Worm (Caenorhabditis elegans) whole organism, L2 larva: Measurements from ENCODE around the gene degl-1.

Experiments used
- C34F6.9 ChIP-seq: fragments of 150-350 bp; optimal IDR thresholded peaks from 2 replicates; lab custom pipeline; 2014; ENCODE audit warnings: missing biosample characterization, missing genetic modification characterization
- F13H6.1 ChIP-seq: sonication (generic microtip); optimal IDR thresholded peaks from 2 replicates; lab custom pipeline; 2016; ENCODE audit warnings: missing genetic modification characterization, missing compliant biosample characterization
- R02D3.7 ChIP-seq: fragments of 150-350 bp; optimal IDR thresholded peaks from 2 replicates; lab custom pipeline; 2014; ENCODE audit warnings: missing biosample characterization, missing genetic modification characterization
- Y55F3AM.14 ChIP-seq: fragments of 200-800 bp; sonication (Bioruptor generic); optimal IDR thresholded peaks from 2 replicates; lab custom pipeline; 2018; ENCODE audit warnings: mild to moderate bottlenecking, missing genetic modification characterization, missing compliant biosample characterization
- ZK546.5 ChIP-seq: sonication (generic microtip); optimal IDR thresholded peaks from 2 replicates; lab custom pipeline; 2017; ENCODE audit warnings: missing biosample characterization, missing genetic modification characterization
- alr-1 ChIP-seq: fragments of 150-350 bp; optimal IDR thresholded peaks from 2 replicates; lab custom pipeline; 2014; ENCODE audit warnings: missing biosample characterization, missing genetic modification characterization
- aly-2 ChIP-seq: fragments of 150-350 bp; optimal IDR thresholded peaks from 2 replicates; lab custom pipeline; 2014; ENCODE audit warnings: missing biosample characterization, missing genetic modification characterization
- ama-1 ChIP-seq: fragments of 150-350 bp; optimal IDR thresholded peaks from 2 replicates; lab custom pipeline; 2018; ENCODE audit warnings: inconsistent platforms
- blmp-1 ChIP-seq: sonication (generic microtip); optimal IDR thresholded peaks from 2 replicates; lab custom pipeline; 2017; ENCODE audit warnings: missing genetic modification characterization, mild to moderate bottlenecking, missing compliant biosample characterization, antibody characterized with exemption, moderate library complexity; ENCODE audit not compliant: insufficient read depth
- ceh-16 ChIP-seq: fragments of 150-350 bp; optimal IDR thresholded peaks from 2 replicates; lab custom pipeline; 2014; ENCODE audit warnings: missing biosample characterization, missing genetic modification characterization
- ceh-82 ChIP-seq: fragments of 150-350 bp; optimal IDR thresholded peaks from 2 replicates; lab custom pipeline; 2014; ENCODE audit warnings: missing biosample characterization, missing genetic modification characterization
- crh-2 ChIP-seq: sonication (generic microtip); optimal IDR thresholded peaks from 2 replicates; lab custom pipeline; 2017; ENCODE audit warnings: missing biosample characterization, missing genetic modification characterization
- dmd-4 ChIP-seq: sonication (generic microtip); optimal IDR thresholded peaks from 2 replicates; lab custom pipeline; 2017; ENCODE audit warnings: missing biosample characterization, missing genetic modification characterization
- egl-27 ChIP-seq: sonication (generic microtip); optimal IDR thresholded peaks from 3 replicates; lab custom pipeline; 2017; ENCODE audit warnings: missing biosample characterization, missing genetic modification reagents, missing genetic modification characterization
- elt-1 ChIP-seq: fragments of 150-350 bp; optimal IDR thresholded peaks from 2 replicates; lab custom pipeline; 2014; ENCODE audit warnings: missing biosample characterization, missing genetic modification characterization
- elt-3 ChIP-seq: sonication (generic microtip); optimal IDR thresholded peaks from 2 replicates; lab custom pipeline; 2017; ENCODE audit warnings: missing biosample characterization, missing genetic modification characterization
- fos-1 ChIP-seq: fragments of 150-350 bp; optimal IDR thresholded peaks from 2 replicates; lab custom pipeline; 2014; ENCODE audit warnings: missing biosample characterization, missing genetic modification characterization
- gmeb-1 ChIP-seq: fragments of 150-350 bp; optimal IDR thresholded peaks from 2 replicates; lab custom pipeline; 2014; ENCODE audit warnings: missing biosample characterization, missing genetic modification characterization
- lin-11 ChIP-seq: fragments of 150-350 bp; sonication (generic microtip); optimal IDR thresholded peaks from 2 replicates; lab custom pipeline; 2014; ENCODE audit warnings: missing biosample characterization, missing genetic modification characterization, inconsistent platforms, mixed read lengths
- lin-13 ChIP-seq: fragments of 150-350 bp; optimal IDR thresholded peaks from 2 replicates; lab custom pipeline; 2014; ENCODE audit warnings: missing biosample characterization, missing genetic modification reagents, missing genetic modification characterization
- lin-39 ChIP-seq: fragments of 150-350 bp; optimal IDR thresholded peaks from 2 replicates; lab custom pipeline; 2014; ENCODE audit warnings: missing biosample characterization, missing genetic modification reagents, missing genetic modification characterization
- lsy-2 ChIP-seq, 2 experiments: fragments of 150-350 bp in 1 of 2; sonication (generic microtip) in 1 of 2; optimal IDR thresholded peaks; 2 replicates each; lab custom pipeline; 2014 to 2017; ENCODE audit warnings: missing biosample characterization in 2 of 2, missing genetic modification characterization in 2 of 2
- mab-5 ChIP-seq: fragments of 150-350 bp; optimal IDR thresholded peaks from 2 replicates; lab custom pipeline; 2014; ENCODE audit warnings: missing biosample characterization, missing genetic modification characterization
- mbf-1 ChIP-seq: sonication (generic microtip); optimal IDR thresholded peaks from 2 replicates; lab custom pipeline; 2017; ENCODE audit warnings: missing biosample characterization, missing genetic modification characterization
- mdl-1 ChIP-seq, 2 experiments: fragments of 150-350 bp in 1 of 2; sonication (generic microtip) in 1 of 2; optimal IDR thresholded peaks; 2 replicates each; lab custom pipeline; 2017; ENCODE audit warnings: missing biosample characterization in 2 of 2, missing genetic modification characterization in 2 of 2
- nhr-10 ChIP-seq: sonication (generic microtip); optimal IDR thresholded peaks from 2 replicates; lab custom pipeline; 2017; ENCODE audit warnings: missing biosample characterization, missing genetic modification characterization
- nhr-11 ChIP-seq: fragments of 150-350 bp; optimal IDR thresholded peaks from 2 replicates; lab custom pipeline; 2014; ENCODE audit warnings: missing biosample characterization, missing genetic modification characterization
- nhr-12 ChIP-seq: fragments of 150-350 bp; optimal IDR thresholded peaks from 2 replicates; lab custom pipeline; 2014; ENCODE audit warnings: missing biosample characterization, missing genetic modification characterization
- nhr-129 ChIP-seq: fragments of 150-350 bp; optimal IDR thresholded peaks from 2 replicates; lab custom pipeline; 2014; ENCODE audit warnings: missing biosample characterization, missing genetic modification characterization
- nhr-21 ChIP-seq: fragments of 150-350 bp; optimal IDR thresholded peaks from 2 replicates; lab custom pipeline; 2014; ENCODE audit warnings: missing biosample characterization, missing genetic modification characterization
- nhr-23 ChIP-seq: fragments of 150-350 bp; optimal IDR thresholded peaks from 2 replicates; lab custom pipeline; 2014; ENCODE audit warnings: missing biosample characterization, missing genetic modification reagents, missing genetic modification characterization
- nhr-237 ChIP-seq: fragments of 150-350 bp; optimal IDR thresholded peaks from 2 replicates; lab custom pipeline; 2014; ENCODE audit warnings: missing biosample characterization, missing genetic modification characterization
- nhr-25 ChIP-seq: fragments of 150-350 bp; sonication (generic microtip); optimal IDR thresholded peaks from 3 replicates; lab custom pipeline; 2014; ENCODE audit warnings: missing biosample characterization, missing genetic modification characterization
- nhr-6 ChIP-seq: fragments of 150-350 bp; optimal IDR thresholded peaks from 2 replicates; lab custom pipeline; 2014; ENCODE audit warnings: missing biosample characterization, missing genetic modification characterization
- nhr-77 ChIP-seq: fragments of 150-350 bp; optimal IDR thresholded peaks from 2 replicates; lab custom pipeline; 2014; ENCODE audit warnings: missing biosample characterization, missing genetic modification characterization
- peb-1 ChIP-seq: fragments of 150-350 bp; optimal IDR thresholded peaks from 2 replicates; lab custom pipeline; 2014; ENCODE audit warnings: missing biosample characterization, missing genetic modification characterization
- sem-4 ChIP-seq: fragments of 150-350 bp; optimal IDR thresholded peaks from 2 replicates; lab custom pipeline; 2014; ENCODE audit warnings: missing biosample characterization, missing genetic modification reagents, missing genetic modification characterization
- skn-1 ChIP-seq: sonication (generic microtip); optimal IDR thresholded peaks from 2 replicates; lab custom pipeline; 2017; ENCODE audit warnings: missing biosample characterization, missing genetic modification characterization
- sma-3 ChIP-seq: sonication (generic microtip); optimal IDR thresholded peaks from 2 replicates; lab custom pipeline; 2016; ENCODE audit warnings: missing genetic modification reagents, missing genetic modification characterization, missing compliant biosample characterization
- sma-9 ChIP-seq, 2 experiments: fragments of 150-350 bp in 1 of 2; sonication (generic microtip) in 1 of 2; optimal IDR thresholded peaks; 2 replicates each; lab custom pipeline; 2014 to 2016; ENCODE audit warnings: missing genetic modification characterization in 2 of 2, mild to moderate bottlenecking in 1 of 2, missing biosample characterization in 1 of 2, missing compliant biosample characterization in 1 of 2, missing genetic modification reagents in 1 of 2, moderate library complexity in 1 of 2
- snpc-4 ChIP-seq: fragments of 150-350 bp; optimal IDR thresholded peaks from 2 replicates; lab custom pipeline; 2014; ENCODE audit warnings: missing biosample characterization, missing genetic modification characterization
- unc-39 ChIP-seq: fragments of 150-350 bp; optimal IDR thresholded peaks from 2 replicates; lab custom pipeline; 2014; ENCODE audit warnings: missing biosample characterization, missing genetic modification characterization
- unc-55 ChIP-seq: fragments of 150-350 bp; sonication (generic microtip); optimal IDR thresholded peaks from 3 replicates; lab custom pipeline; 2014; ENCODE audit warnings: missing biosample characterization, missing genetic modification reagents, missing genetic modification characterization
- unc-62 ChIP-seq: fragments of 150-350 bp; optimal IDR thresholded peaks from 2 replicates; lab custom pipeline; 2014; ENCODE audit warnings: missing biosample characterization, missing genetic modification reagents, missing genetic modification characterization
- zag-1 ChIP-seq: fragments of 150-350 bp; optimal IDR thresholded peaks from 2 replicates; lab custom pipeline; 2014; ENCODE audit warnings: missing biosample characterization, missing genetic modification characterization
- ztf-1 ChIP-seq: fragments of 200-800 bp; sonication (Bioruptor generic); conservative IDR thresholded peaks from 2 replicates; pipeline ENCODE4 v1.3.6; 2022; ENCODE audit warnings: missing genetic modification characterization, missing compliant biosample characterization
- ztf-11 ChIP-seq: sonication (generic microtip); optimal IDR thresholded peaks from 2 replicates; lab custom pipeline; 2017; ENCODE audit warnings: missing biosample characterization, missing genetic modification characterization
- ztf-4 ChIP-seq: fragments of 150-350 bp; optimal IDR thresholded peaks from 2 replicates; lab custom pipeline; 2014; ENCODE audit warnings: missing biosample characterization, missing genetic modification characterization

degl-1 gene

ce11 chrIV:14786374-14787136 is 15.3 kb upstream of the degl-1 start, which contains the start of gene melo-1:
melo-1 (plus strand) TSS chrIV:14787031.
- TF ChIP-seq skn-1 (no peak), sem-4 (no peak), mab-5 (tag; lab: Kevin White, UChicago) (peak; percentile 23), sma-3 (peak; percentile 39), zag-1 (tag; lab: Kevin White, UChicago) (no peak), unc-55 (peak; percentile 56), blmp-1 (tag; lab: Kevin White, UChicago) (no peak), peb-1 (tag; lab: Kevin White, UChicago) (no peak), ceh-16 (tag; lab: Kevin White, UChicago) (no peak), aly-2 (tag; lab: Kevin White, UChicago) (no peak), ZK546.5 (tag; lab: Kevin White, UChicago) (no peak), mbf-1 (tag; lab: Kevin White, UChicago) (no peak), fos-1 (tag; lab: Kevin White, UChicago) (peak; percentile 32), nhr-6 (peak; percentile 14), ama-1 (peak; percentile 25), alr-1 (tag; lab: Kevin White, UChicago) (no peak), ztf-11 (tag; lab: Kevin White, UChicago) (no peak), egl-27 (peak; percentile 5), nhr-77 (no peak), mdl-1 (tag; optimal IDR thresholded peaks at IDR 0.05; lab: Kevin White, UChicago) (no peak), nhr-12 (no peak), lin-13 (peak; percentile 36), lin-11 (no peak), elt-1 (tag; lab: Kevin White, UChicago) (no peak), nhr-237 (tag; lab: Kevin White, UChicago) (no peak), unc-62 (GFP tag; lab: Kevin White, UChicago) (no peak), F13H6.1 (tag; lab: Kevin White, UChicago) (peak; percentile 55), R02D3.7 (tag; lab: Kevin White, UChicago) (no peak), crh-2 (tag; lab: Kevin White, UChicago) (peak; percentile 86), nhr-129 (peak; percentile 22), nhr-23 (tag; lab: Kevin White, UChicago) (no peak), snpc-4 (tag; lab: Kevin White, UChicago) (no peak), dmd-4 (tag; lab: Kevin White, UChicago) (no peak), unc-39 (tag; lab: Kevin White, UChicago) (no peak), nhr-11 (no peak), nhr-10 (no peak), Y55F3AM.14 (GFP tag; lab: Kevin White, UChicago) (no peak), ceh-82 (no peak), lsy-2 (tag; optimal IDR thresholded peaks at IDR 0.05; lab: Kevin White, UChicago) (peak in 1 of 2 experiments; percentile 62), sma-9 (GFP tag; optimal IDR thresholded peaks at IDR 0.05; lab: Kevin White, UChicago) (peak; percentile 4), sma-9 (tag; optimal IDR thresholded peaks at IDR 0.05; lab: Kevin White, UChicago) (no peak), elt-3 (tag; lab: Kevin White, UChicago) (no peak), nhr-21 (tag; lab: Kevin White, UChicago) (no peak), gmeb-1 (peak; percentile 60), C34F6.9 (tag; lab: Kevin White, UChicago) (peak; percentile 90), nhr-25 (tag; lab: Kevin White, UChicago) (peak; percentile 17), lin-39 (tag; lab: Kevin White, UChicago) (no peak), ztf-1 (GFP tag; lab: Robert Waterston, UW) (no peak), ztf-4 (no peak)
